Fruit fly (Drosophila melanogaster): Measurements from ENCODE around the gene Tsp96F.

Gene Tsp96F

dm6 chr3R:25880971-25881809 lies at the start of gene Tsp96F:
Tsp96F (minus strand) TSS chr3R:25881427.
- TF ChIP-seq Mnt (GFP tag; optimal IDR thresholded peaks at IDR 0.05) (no peak), tj (GFP tag; optimal IDR thresholded peaks at IDR 0.05) (no peak), Crg-1 (GFP tag; optimal IDR thresholded peaks at IDR 0.05) (no peak), bab1 (GFP tag; optimal IDR thresholded peaks at IDR 0.05) (peak; percentile 0)

- TF ChIP-seq Crg-1 (GFP tag; optimal IDR thresholded peaks at IDR 0.05) = no peak
- TF ChIP-seq CG7101 (tag; optimal IDR thresholded peaks at IDR 0.05) = no peak
- no peak for TF ChIP-seq CG7045 (GFP tag; optimal IDR thresholded peaks at IDR 0.05)
- no peak for TF ChIP-seq cnc (optimal IDR thresholded peaks at IDR 0.05)
- TF ChIP-seq Clk (GFP tag; optimal IDR thresholded peaks at IDR 0.05) = no peak
- TF ChIP-seq CG33017 (tag; optimal IDR thresholded peaks at IDR 0.05) = no peak
- no peak for TF ChIP-seq toe (GFP tag; optimal IDR thresholded peaks at IDR 0.05)
- no peak for TF ChIP-seq pad (GFP tag; optimal IDR thresholded peaks at IDR 0.05)
- TF ChIP-seq Hr96 (GFP tag; optimal IDR thresholded peaks at IDR 0.05) = no peak
- no peak for TF ChIP-seq cic (GFP tag; optimal IDR thresholded peaks at IDR 0.05)
- TF ChIP-seq ovo (GFP tag; optimal IDR thresholded peaks at IDR 0.05) = no peak
- no peak for TF ChIP-seq bab1 (GFP tag; optimal IDR thresholded peaks at IDR 0.05)
- TF ChIP-seq tj (GFP tag; optimal IDR thresholded peaks at IDR 0.05) = no peak
- TF ChIP-seq CG5204 (GFP tag; optimal IDR thresholded peaks at IDR 0.05) = no peak
- TF ChIP-seq CG11617 (GFP tag; optimal IDR thresholded peaks at IDR 0.05) = no peak
- no peak for TF ChIP-seq CG14711 (tag; optimal IDR thresholded peaks at IDR 0.05)
Measured at dm6 chr3R:25922534-25922933, 41.3 kb upstream of the Tsp96F start, which contains the start of gene CG14546. CG14546 (minus strand) TSS chr3R:25922634.

- TF ChIP-seq CG11617 (GFP tag; optimal IDR thresholded peaks at IDR 0.05) (no peak), CG7101 (tag; optimal IDR thresholded peaks at IDR 0.05) (no peak), cic (GFP tag; optimal IDR thresholded peaks at IDR 0.05) (no peak), Clk (GFP tag; optimal IDR thresholded peaks at IDR 0.05) (no peak)
Measured at dm6 chr3R:25919912-25920311, 38.7 kb upstream of the Tsp96F start.

DNA sequence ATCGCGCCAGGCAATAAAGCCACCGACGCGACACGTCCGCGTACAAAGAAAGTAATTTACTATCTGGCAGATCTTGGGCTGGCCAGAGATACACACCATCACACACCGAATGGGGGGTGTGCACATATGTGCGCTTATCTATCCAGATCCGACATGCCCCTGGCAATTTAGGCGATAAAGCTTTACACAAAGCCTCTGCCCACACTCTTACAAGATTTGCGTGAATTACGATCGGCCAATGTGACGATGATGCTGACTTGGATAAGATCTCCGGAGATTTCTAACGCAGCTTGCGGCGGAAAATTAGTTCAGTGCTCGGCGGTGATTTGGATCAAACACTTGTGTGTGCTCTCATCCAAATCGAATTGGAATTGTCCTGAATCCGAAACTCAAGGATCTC lies 25.5 kb upstream of the Tsp96F start, which contains the start of gene kumpel:
Gene kumpel, plus strand, starts transcription at position 301 of the 400 bp plus-strand sequence.
- TF ChIP-seq CG12768 (GFP tag; optimal IDR thresholded peaks at IDR 0.05) (peak; percentile 29), cic (GFP tag; optimal IDR thresholded peaks at IDR 0.05) (peak; percentile 62), Crg-1 (GFP tag; optimal IDR thresholded peaks at IDR 0.05) (no peak)

DNA sequence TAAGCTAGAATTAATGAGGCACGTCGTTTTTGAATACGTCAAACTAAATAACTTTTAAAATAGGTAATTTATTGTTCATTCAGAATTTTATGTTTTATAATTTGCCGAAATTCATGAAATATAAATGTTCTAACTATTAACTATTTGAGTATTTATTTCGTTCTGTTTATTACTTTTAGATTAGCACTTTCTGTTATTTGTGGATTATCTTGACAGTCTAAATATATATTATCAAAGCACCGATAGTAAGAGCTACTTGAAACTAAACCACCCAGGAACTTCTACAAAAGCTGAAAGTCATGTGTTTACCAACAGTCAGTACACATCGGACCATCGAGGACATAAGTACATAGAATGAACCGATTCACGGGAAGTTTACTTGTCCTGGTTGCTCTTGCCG lies 21.1 kb upstream of the Tsp96F start, which contains the start of gene CG31089:
Gene CG31089, plus strand, starts transcription at position 301 of the 400 bp plus-strand sequence.
- TF ChIP-seq kay (GFP tag; ENCODE audit: borderline replicate concordance) = peak; percentile 21
- TF ChIP-seq CG11617 (GFP tag; optimal IDR thresholded peaks at IDR 0.05) = no peak

dm6 chr3R:25899690-25900089 lies 18.5 kb upstream of the Tsp96F start, which contains the start of gene CG31091:
CG31091 (plus strand) TSS chr3R:25899903.
- TF ChIP-seq CG7045 (GFP tag; optimal IDR thresholded peaks at IDR 0.05) (no peak), kay (GFP tag; ENCODE audit: borderline replicate concordance) (peak; percentile 8), Clk (GFP tag; optimal IDR thresholded peaks at IDR 0.05) (no peak), CG11617 (GFP tag; optimal IDR thresholded peaks at IDR 0.05) (no peak), toe (GFP tag; optimal IDR thresholded peaks at IDR 0.05) (no peak)

DNA sequence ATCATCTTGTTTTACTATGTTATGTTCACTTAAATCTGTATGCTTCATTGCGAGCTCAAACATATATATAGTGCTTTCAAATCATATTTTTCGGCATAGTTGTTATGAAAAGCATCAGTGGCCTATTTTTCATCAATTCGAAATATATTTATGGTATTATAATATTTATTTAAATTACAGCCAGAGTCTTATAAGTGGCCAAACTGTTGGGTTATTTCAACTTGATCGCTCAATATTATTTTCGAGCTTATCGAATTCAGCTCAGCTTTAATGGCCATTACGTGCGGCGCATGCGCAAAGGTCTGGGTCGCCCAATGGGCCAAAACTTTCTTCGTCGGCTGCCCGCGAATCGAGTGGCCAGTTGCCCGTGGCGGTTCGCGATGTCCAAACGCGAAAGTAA lies 15.9 kb upstream of the Tsp96F start, which contains the start of gene Mco3:
Gene Mco3, plus strand, starts transcription at position 301 of the 400 bp plus-strand sequence.
- TF ChIP-seq pad (GFP tag; optimal IDR thresholded peaks at IDR 0.05) (no peak), toe (GFP tag; optimal IDR thresholded peaks at IDR 0.05) (no peak), Clk (GFP tag; optimal IDR thresholded peaks at IDR 0.05) (no peak), CG7045 (GFP tag; optimal IDR thresholded peaks at IDR 0.05) (no peak), CG5204 (GFP tag; optimal IDR thresholded peaks at IDR 0.05) (no peak), bab1 (GFP tag; optimal IDR thresholded peaks at IDR 0.05) (no peak), cnc (optimal IDR thresholded peaks at IDR 0.05) (no peak), ovo (GFP tag; optimal IDR thresholded peaks at IDR 0.05) (no peak), CG11617 (GFP tag; optimal IDR thresholded peaks at IDR 0.05) (no peak)

DNA sequence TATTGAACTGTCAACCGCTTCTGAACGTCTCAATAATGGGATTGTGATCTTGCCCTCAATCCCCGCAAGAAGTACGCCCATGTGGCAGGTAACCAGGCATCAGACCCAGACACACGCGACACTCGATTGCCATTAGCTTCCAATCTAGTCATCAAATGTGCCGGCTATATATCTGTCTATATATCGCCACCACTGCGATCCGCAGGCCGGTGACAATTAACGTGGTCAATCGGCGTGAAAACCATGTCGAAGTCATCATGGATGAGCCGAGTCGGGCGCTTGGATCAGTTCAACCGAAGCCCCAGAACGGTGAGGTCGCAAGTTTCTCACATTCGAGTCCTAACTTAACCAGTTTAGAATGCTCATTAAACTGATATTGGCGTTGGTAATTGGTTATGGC lies 14.3 kb upstream of the Tsp96F start, which contains the start of gene Sodq:
Gene Sodq, plus strand, starts transcription at position 301 of the 400 bp plus-strand sequence.
- TF ChIP-seq Mnt (GFP tag; optimal IDR thresholded peaks at IDR 0.05) = no peak
- no peak for TF ChIP-seq cnc (optimal IDR thresholded peaks at IDR 0.05)
- no peak for TF ChIP-seq CG5204 (GFP tag; optimal IDR thresholded peaks at IDR 0.05)
- no peak for TF ChIP-seq tj (GFP tag; optimal IDR thresholded peaks at IDR 0.05)
- no peak for TF ChIP-seq bab1 (GFP tag; optimal IDR thresholded peaks at IDR 0.05)
- TF ChIP-seq toe (GFP tag; optimal IDR thresholded peaks at IDR 0.05) = no peak
- no peak for TF ChIP-seq Hr96 (GFP tag; optimal IDR thresholded peaks at IDR 0.05)
- no peak for TF ChIP-seq kay (GFP tag; ENCODE audit: borderline replicate concordance)
- no peak for TF ChIP-seq CG7101 (tag; optimal IDR thresholded peaks at IDR 0.05)
- TF ChIP-seq Clk (GFP tag; optimal IDR thresholded peaks at IDR 0.05) = no peak
- TF ChIP-seq CG11617 (GFP tag; optimal IDR thresholded peaks at IDR 0.05) = no peak
- no peak for TF ChIP-seq CG12768 (GFP tag; optimal IDR thresholded peaks at IDR 0.05)

All from whole organism, adult.